Worm (Caenorhabditis elegans) whole organism, early embryonic: ENCODE data around the gene spat-3.
A peak's percentile ranks its signal among the peaks of the same experiment; 100 is the strongest.

ENCODE experiments used
- B0310.2 ChIP-seq: sonication (generic microtip); optimal IDR thresholded peaks from 2 replicates; lab custom pipeline; 2016; ENCODE audit warnings: mild to moderate bottlenecking, missing genetic modification characterization, missing compliant biosample characterization
- F13C5.2 ChIP-seq: sonication (generic microtip); optimal IDR thresholded peaks from 2 replicates; lab custom pipeline; 2017; ENCODE audit warnings: mild to moderate bottlenecking, missing genetic modification characterization, inconsistent platforms, missing compliant biosample characterization
- aly-1 ChIP-seq: sonication (generic microtip); optimal IDR thresholded peaks from 2 replicates; lab custom pipeline; 2016; ENCODE audit warnings: missing genetic modification characterization, missing compliant biosample characterization
- ama-1 ChIP-seq: fragments of 150-350 bp; optimal IDR thresholded peaks from 2 replicates; lab custom pipeline; 2014
- ceh-13 ChIP-seq: fragments of 200-800 bp; sonication (Bioruptor generic); optimal IDR thresholded peaks from 2 replicates; lab custom pipeline; 2018; ENCODE audit warnings: mild to moderate bottlenecking, missing genetic modification characterization, missing compliant biosample characterization
- ceh-36 ChIP-seq: sonication (generic microtip); optimal IDR thresholded peaks from 2 replicates; lab custom pipeline; 2016; ENCODE audit warnings: missing genetic modification characterization, inconsistent platforms, missing compliant biosample characterization
- ets-7 ChIP-seq: sonication (generic microtip); optimal IDR thresholded peaks from 2 replicates; lab custom pipeline; 2016; ENCODE audit warnings: missing genotype, missing genetic modification characterization, missing compliant biosample characterization
- flt-1 ChIP-seq: fragments of 200-800 bp; sonication (Bioruptor generic); IDR thresholded peaks from 2 replicates; pipeline ENCODE4 v1.3.6; 2022; ENCODE audit warnings: missing genetic modification characterization, missing compliant biosample characterization
- hmbx-1 ChIP-seq: sonication (generic microtip); optimal IDR thresholded peaks from 2 replicates; lab custom pipeline; 2016; ENCODE audit warnings: mild to moderate bottlenecking, missing genetic modification characterization, missing compliant biosample characterization
- hmg-4 ChIP-seq: fragments of 200-800 bp; sonication (Bioruptor generic); optimal IDR thresholded peaks from 2 replicates; lab custom pipeline; 2018; ENCODE audit warnings: mild to moderate bottlenecking, missing genetic modification characterization, missing compliant biosample characterization
- hnd-1 ChIP-seq: sonication (generic microtip); optimal IDR thresholded peaks from 2 replicates; lab custom pipeline; 2016; ENCODE audit warnings: missing genetic modification characterization, missing compliant biosample characterization
- pes-1 ChIP-seq: fragments of 200-800 bp; sonication (Bioruptor generic); IDR thresholded peaks from 2 replicates; pipeline ENCODE4 v1.3.6; 2022; ENCODE audit warnings: missing genetic modification reagents, missing genetic modification characterization, missing compliant biosample characterization
- scrt-1 ChIP-seq: fragments of 200-800 bp; sonication (Bioruptor generic); IDR thresholded peaks from 2 replicates; pipeline ENCODE4 v1.3.6; 2022; ENCODE audit warnings: missing genetic modification characterization, missing compliant biosample characterization
- sea-1 ChIP-seq: fragments of 200-800 bp; sonication (Bioruptor generic); conservative IDR thresholded peaks from 2 replicates; pipeline ENCODE4 v1.3.6; 2022; ENCODE audit warnings: missing genetic modification characterization, missing compliant biosample characterization
- tbx-11 ChIP-seq: fragments of 200-800 bp; sonication (Bioruptor generic); IDR thresholded peaks from 2 replicates; pipeline ENCODE4 v1.3.6; 2022; ENCODE audit warnings: missing genetic modification characterization, missing compliant biosample characterization
- tbx-37 ChIP-seq: fragments of 200-800 bp; sonication (Bioruptor generic); conservative IDR thresholded peaks from 2 replicates; pipeline ENCODE4 v1.3.6; 2022; ENCODE audit warnings: missing genetic modification reagents, missing genetic modification characterization, missing compliant biosample characterization
- tra-4 ChIP-seq: sonication (generic microtip); optimal IDR thresholded peaks from 2 replicates; lab custom pipeline; 2017; ENCODE audit warnings: missing genetic modification characterization, missing compliant biosample characterization

spat-3 gene

ce11 chrX:4622024-4622423 is 16.3 kb upstream of the spat-3 start, which contains the start of gene C46C11.3:
C46C11.3 (plus strand) TSS chrX:4622324.
- TF ChIP-seq ceh-13 (GFP tag; lab: Kevin White, UChicago) (no peak), aly-1 (tag; lab: Kevin White, UChicago) (no peak), hnd-1 (tag; lab: Kevin White, UChicago) (no peak), F13C5.2 (tag; lab: Kevin White, UChicago) (no peak), hmbx-1 (tag; lab: Kevin White, UChicago) (no peak), scrt-1 (no peak), hmg-4 (no peak), tbx-37 (GFP tag; lab: Robert Waterston, UW) (no peak), tra-4 (tag; lab: Kevin White, UChicago) (no peak), tbx-11 (GFP tag; lab: Robert Waterston, UW) (no peak), ama-1 (lab: Kevin White, UChicago) (no peak), flt-1 (GFP tag; lab: Robert Waterston, UW) (no peak), ets-7 (tag; lab: Kevin White, UChicago) (no peak), B0310.2 (no peak)

ce11 chrX:4620019-4620418 is 14.3 kb upstream of the spat-3 start:
- TF ChIP-seq tbx-37 (GFP tag; lab: Robert Waterston, UW), result no peak
- peak; percentile 37 for TF ChIP-seq hmg-4
- TF ChIP-seq aly-1 (tag; lab: Kevin White, UChicago), result peak; percentile 48

DNA sequence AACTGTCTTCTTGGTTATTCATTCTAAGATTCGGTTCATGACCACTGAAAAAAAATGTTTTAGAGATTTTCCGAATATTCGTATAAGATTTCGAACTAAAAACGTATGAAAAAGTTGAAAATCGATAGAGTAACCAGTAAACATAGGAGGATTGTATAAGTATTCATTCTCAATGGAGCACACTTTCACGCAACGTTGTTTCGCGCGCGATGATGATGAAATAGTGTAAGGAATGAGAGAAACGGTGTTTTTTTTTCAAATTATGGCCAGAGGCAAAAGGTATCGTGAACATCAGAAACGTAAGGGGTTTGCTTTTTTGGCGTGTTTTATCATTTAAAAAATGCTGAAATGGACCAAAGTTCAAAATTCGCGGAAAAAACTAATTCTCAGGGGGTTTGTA is 13.9 kb upstream of the spat-3 start, which contains the start of gene pqn-65:
pqn-65 (minus strand) TSS at position 54 of the 400 bp plus-strand sequence.
- TF ChIP-seq ets-7 (tag; lab: Kevin White, UChicago) (no peak), pes-1 (no peak), hnd-1 (tag; lab: Kevin White, UChicago) (no peak), ceh-36 (tag; lab: Kevin White, UChicago) (no peak)

DNA sequence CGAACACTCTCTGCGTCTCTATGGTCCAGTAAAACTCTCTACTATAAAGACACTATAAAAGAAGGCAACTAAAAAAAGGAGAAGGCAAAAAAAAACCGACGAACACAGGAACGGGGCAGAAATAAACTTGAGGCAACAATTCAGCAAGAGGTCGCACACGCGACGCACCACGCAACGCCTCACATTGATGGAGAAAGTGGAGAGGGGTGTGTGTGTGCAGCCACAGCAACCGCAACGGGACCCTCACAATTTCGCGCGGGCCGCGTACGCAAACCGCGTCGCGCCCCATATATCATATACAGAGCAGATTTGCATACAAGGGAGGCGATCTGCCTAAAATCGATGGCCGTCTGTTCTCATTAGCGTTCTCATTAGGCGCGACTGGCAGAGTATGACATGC is 11.1 kb upstream of the spat-3 start:
- TF ChIP-seq scrt-1 (peak; percentile 64; the same call in 1 of the 2 replicates), hnd-1 (tag; lab: Kevin White, UChicago) (no peak), tbx-37 (GFP tag; lab: Robert Waterston, UW) (no peak), sea-1 (peak; percentile 67; the same call in 1 of the 2 replicates), ets-7 (tag; lab: Kevin White, UChicago) (peak; percentile 0), ama-1 (lab: Kevin White, UChicago) (no peak), tra-4 (tag; lab: Kevin White, UChicago) (no peak), aly-1 (tag; lab: Kevin White, UChicago) (peak; percentile 37), flt-1 (GFP tag; lab: Robert Waterston, UW) (no peak), pes-1 (peak; percentile 50), B0310.2 (peak; percentile 16), ceh-13 (GFP tag; lab: Kevin White, UChicago) (no peak), F13C5.2 (tag; lab: Kevin White, UChicago) (peak; percentile 38), hmbx-1 (tag; lab: Kevin White, UChicago) (no peak), ceh-36 (tag; lab: Kevin White, UChicago) (no peak), tbx-11 (GFP tag; lab: Robert Waterston, UW) (no peak), hmg-4 (peak; percentile 77)

DNA sequence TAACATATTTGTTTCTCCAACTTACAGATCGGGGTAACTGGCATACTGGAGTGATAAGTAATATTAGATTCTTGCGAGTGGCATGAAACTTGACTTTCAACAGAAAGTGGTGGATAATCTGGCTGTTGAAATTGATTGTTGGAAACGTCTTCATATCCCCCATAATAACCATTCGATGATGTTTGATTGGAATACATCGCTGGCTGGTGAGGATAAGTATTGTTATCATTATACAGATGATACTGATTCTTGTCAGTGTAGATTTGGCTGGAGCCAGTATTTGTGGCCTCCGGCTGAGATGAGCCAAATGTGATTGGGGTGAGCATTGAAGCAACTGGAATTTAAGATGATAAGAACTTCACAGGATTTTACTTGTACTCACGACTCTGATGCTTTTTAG is 9.3 kb upstream of the spat-3 start:
- TF ChIP-seq scrt-1 (no peak), B0310.2 (no peak), pes-1 (no peak), hmg-4 (no peak), ama-1 (lab: Kevin White, UChicago) (no peak), flt-1 (GFP tag; lab: Robert Waterston, UW) (no peak), tbx-37 (GFP tag; lab: Robert Waterston, UW) (no peak), hnd-1 (tag; lab: Kevin White, UChicago) (no peak), hmbx-1 (tag; lab: Kevin White, UChicago) (no peak), tra-4 (tag; lab: Kevin White, UChicago) (no peak), aly-1 (tag; lab: Kevin White, UChicago) (no peak), ceh-13 (GFP tag; lab: Kevin White, UChicago) (no peak), F13C5.2 (tag; lab: Kevin White, UChicago) (no peak), ets-7 (tag; lab: Kevin White, UChicago) (no peak), tbx-11 (GFP tag; lab: Robert Waterston, UW) (no peak), sea-1 (no peak), ceh-36 (tag; lab: Kevin White, UChicago) (no peak)

DNA sequence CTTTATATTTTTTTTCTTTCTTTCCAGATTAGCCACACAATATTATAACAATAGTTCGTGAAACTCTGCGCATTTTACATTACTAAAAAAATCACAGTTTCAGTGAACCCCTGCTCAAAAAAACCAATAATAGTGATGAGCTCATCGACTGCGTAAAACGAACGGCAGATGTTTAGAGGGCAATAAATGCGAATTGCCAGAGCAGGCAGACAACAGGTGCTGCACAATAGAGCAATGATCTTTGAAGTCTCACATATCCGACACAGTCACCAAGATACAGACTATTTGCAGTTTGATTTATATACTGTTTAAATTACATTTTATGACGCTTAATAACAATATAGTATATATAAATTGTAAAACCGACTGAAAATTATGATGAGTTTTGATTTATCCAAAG is 3.9 kb upstream of the spat-3 start:
- TF ChIP-seq tbx-37 (GFP tag; lab: Robert Waterston, UW) (no peak), F13C5.2 (tag; lab: Kevin White, UChicago) (no peak), ama-1 (lab: Kevin White, UChicago) (no peak), tbx-11 (GFP tag; lab: Robert Waterston, UW) (no peak), hnd-1 (tag; lab: Kevin White, UChicago) (no peak), B0310.2 (no peak), hmg-4 (no peak), ceh-36 (tag; lab: Kevin White, UChicago) (no peak), scrt-1 (no peak)

DNA sequence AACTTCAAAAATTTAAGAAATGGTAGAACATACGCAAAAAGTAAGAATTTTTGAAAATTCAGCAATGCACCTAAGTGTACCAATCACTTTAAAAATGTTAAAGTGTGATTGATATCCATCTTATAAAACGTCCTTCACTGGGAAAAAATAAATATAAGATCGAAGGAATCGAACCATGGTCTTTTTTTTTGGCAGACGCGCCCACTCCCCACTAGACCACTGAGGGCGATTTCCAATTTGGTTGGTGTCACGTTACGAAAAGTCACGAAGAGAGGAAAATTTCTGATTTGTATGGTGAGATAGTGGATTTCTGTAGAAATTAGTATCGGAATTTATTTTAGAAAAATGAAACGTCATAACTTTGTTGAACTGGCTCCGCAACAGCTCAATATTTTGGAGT is 1.6 kb upstream of the spat-3 start:
- TF ChIP-seq flt-1 (GFP tag; lab: Robert Waterston, UW) (no peak), ets-7 (tag; lab: Kevin White, UChicago) (no peak), F13C5.2 (tag; lab: Kevin White, UChicago) (no peak), hmg-4 (no peak)

DNA sequence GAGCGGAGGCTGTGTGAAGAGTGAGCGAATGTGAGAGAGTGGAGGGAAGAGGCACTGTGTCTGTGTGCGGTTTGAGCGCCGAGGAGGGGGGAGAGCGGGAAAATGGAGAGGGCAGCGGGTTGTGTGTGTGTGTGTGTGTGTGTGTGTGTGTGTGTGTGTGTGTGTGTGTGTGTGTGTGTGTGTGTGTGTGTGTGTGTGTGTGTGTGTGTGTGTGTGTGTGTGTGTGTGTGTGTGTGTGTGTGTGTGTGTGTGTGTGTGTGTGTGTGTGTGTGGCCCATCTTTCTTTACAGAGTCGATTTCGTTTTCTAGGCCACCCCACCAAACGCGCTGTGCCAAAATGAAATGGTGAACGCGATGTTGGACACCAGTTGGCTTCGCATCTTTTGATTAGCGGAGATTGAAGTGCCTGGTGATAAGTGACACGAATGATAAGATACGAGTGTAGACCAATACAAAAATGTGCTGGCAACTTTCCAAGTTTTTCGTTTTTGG is 707 bp upstream of the spat-3 start:
- peak; percentile 24 for TF ChIP-seq tra-4 (tag; lab: Kevin White, UChicago)
- TF ChIP-seq hmg-4, result peak; percentile 95
- peak; percentile 48 for TF ChIP-seq ceh-36 (tag; lab: Kevin White, UChicago)
- TF ChIP-seq tbx-11 (GFP tag; lab: Robert Waterston, UW), result 0 out of 2 replicates have a peak, but pooled peaks have one; percentile 43
- peak; percentile 53 for TF ChIP-seq hmbx-1 (tag; lab: Kevin White, UChicago)
- TF ChIP-seq F13C5.2 (tag; lab: Kevin White, UChicago), result peak; percentile 82
- peak; percentile 51; the same call in 1 of the 2 replicates for TF ChIP-seq flt-1 (GFP tag; lab: Robert Waterston, UW)
- peak; percentile 49; the same call in 1 of the 2 replicates for TF ChIP-seq tbx-37 (GFP tag; lab: Robert Waterston, UW)
- peak; percentile 74 for TF ChIP-seq B0310.2
- peak; percentile 45 for TF ChIP-seq ceh-13 (GFP tag; lab: Kevin White, UChicago)
